Worm (Caenorhabditis elegans): ENCODE data around the gene C06A6.4.

- TF ChIP-seq ztf-29 (GFP tag; IDR thresholded peaks at IDR 0.05), result no peak
- no peak for TF ChIP-seq med-1 (GFP tag; optimal IDR thresholded peaks at IDR 0.05; ENCODE audit: insufficient read depth)
- TF ChIP-seq cog-1 (tag; optimal IDR thresholded peaks at IDR 0.05), result no peak
- no peak for TF ChIP-seq flt-1 (GFP tag; IDR thresholded peaks at IDR 0.05)
- TF ChIP-seq klf-2 (GFP tag; conservative IDR thresholded peaks at IDR 0.05), result no peak
- TF ChIP-seq T22C8.4 (GFP tag; IDR thresholded peaks at IDR 0.05), result no peak
- TF ChIP-seq tab-1 (GFP tag; IDR thresholded peaks at IDR 0.05), result no peak
Measured at ce11 chrIV:7836491-7836890, 7.4 kb upstream of the C06A6.4 start.

All from whole organism, midembryonic.